Worm (Caenorhabditis elegans): Measurements from ENCODE around the gene K09C8.2.

Gene K09C8.2

DNA sequence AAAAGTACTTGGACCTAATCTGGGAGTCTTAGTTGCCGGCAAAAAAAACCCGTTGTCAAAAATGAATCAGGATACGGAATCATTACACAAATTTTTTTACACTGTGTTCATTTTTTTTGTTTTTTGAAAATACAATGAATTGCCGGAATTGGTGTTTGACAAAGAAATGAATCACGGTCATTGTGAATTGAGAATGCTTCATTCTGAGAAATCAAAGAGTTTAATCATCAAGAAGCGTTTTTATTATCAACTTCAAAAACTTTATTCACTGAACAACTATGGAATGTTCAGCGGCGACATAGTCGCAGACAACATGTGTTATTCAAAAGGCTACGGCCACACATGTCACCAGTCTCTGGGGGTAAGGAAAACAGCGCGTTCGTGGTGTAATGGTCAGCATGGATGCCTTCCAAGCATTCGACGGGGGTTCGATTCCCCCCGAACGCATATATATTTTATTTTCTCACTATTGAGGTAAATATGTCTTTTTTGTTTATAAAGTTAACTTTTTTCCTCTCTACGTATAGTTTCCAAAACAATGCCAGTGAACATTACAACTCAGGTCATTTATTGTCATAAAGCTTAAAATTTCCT is 4.3 kb downstream of the K09C8.2 start, which contains the start of gene nas-10 (continued):
- peak; percentile 63; the same call in 1 of the 2 replicates for TF ChIP-seq zfp-3 (GFP tag; conservative IDR thresholded peaks at IDR 0.05)
- TF ChIP-seq ctbp-1 (GFP tag; IDR thresholded peaks at IDR 0.05) = peak; percentile 90
- no peak for TF ChIP-seq ama-1 (optimal IDR thresholded peaks at IDR 0.05)
- peak; percentile 58 for TF ChIP-seq rbr-2 (tag; optimal IDR thresholded peaks at IDR 0.05)
- peak; percentile 82 for TF ChIP-seq dmd-8 (GFP tag; IDR thresholded peaks at IDR 0.05)
- TF ChIP-seq zag-1 (tag; optimal IDR thresholded peaks at IDR 0.05) = no peak
- TF ChIP-seq mxl-2 (GFP tag; conservative IDR thresholded peaks at IDR 0.05) = 0 out of 2 replicates have a peak, but pooled peaks have one; percentile 13
- no peak for TF ChIP-seq ceh-82 (tag; optimal IDR thresholded peaks at IDR 0.05)
- 0 out of 2 replicates have a peak, but pooled peaks have one; percentile 18 for TF ChIP-seq daf-8 (GFP tag; IDR thresholded peaks at IDR 0.05)
- TF ChIP-seq unc-130 (GFP tag; optimal IDR thresholded peaks at IDR 0.05) = peak; percentile 23
- peak; percentile 71 for TF ChIP-seq spr-1 (tag; optimal IDR thresholded peaks at IDR 0.05)
- peak; percentile 79 for TF ChIP-seq mes-2 (tag; optimal IDR thresholded peaks at IDR 0.05; ENCODE audit: poor library complexity, severe bottlenecking)
- peak; percentile 76 for TF ChIP-seq dmd-6 (GFP tag; IDR thresholded peaks at IDR 0.05)
- no peak for TF ChIP-seq nhr-237 (tag; optimal IDR thresholded peaks at IDR 0.05)
- no peak for TF ChIP-seq mdt-29 (GFP tag; IDR thresholded peaks at IDR 0.05)
- peak; percentile 81; the same call in 1 of the 2 replicates for TF ChIP-seq F44E2.7 (GFP tag; IDR thresholded peaks at IDR 0.05)
- TF ChIP-seq tra-1 (GFP tag; IDR thresholded peaks at IDR 0.05) = peak; percentile 90
- TF ChIP-seq daf-19 (GFP tag; conservative IDR thresholded peaks at IDR 0.05) = peak; percentile 85
- peak; percentile 5 to 60 for TF ChIP-seq hif-1 (tag; optimal IDR thresholded peaks at IDR 0.05)
- peak; percentile 96 for TF ChIP-seq hmg-1.1 (GFP tag; IDR thresholded peaks at IDR 0.05)
- peak; percentile 79 for TF ChIP-seq nhr-111 (GFP tag; optimal IDR thresholded peaks at IDR 0.05)
- TF ChIP-seq spr-3 (GFP tag; optimal IDR thresholded peaks at IDR 0.05) = peak; percentile 75
- no peak for TF ChIP-seq daf-12 (tag; optimal IDR thresholded peaks at IDR 0.05)
- peak in 1 of 2 experiments; percentile 21 for TF ChIP-seq unc-62 (GFP tag; optimal IDR thresholded peaks at IDR 0.05 in 1 of 2)
- TF ChIP-seq unc-62 (tag; optimal IDR thresholded peaks at IDR 0.05) = no peak
- TF ChIP-seq madf-5 (GFP tag; IDR thresholded peaks at IDR 0.05) = peak; percentile 34 to 87; a peak in 2 of 4 replicates
- peak; percentile 63 for TF ChIP-seq Y5F2A.4 (GFP tag; optimal IDR thresholded peaks at IDR 0.05)
- TF ChIP-seq dmd-9 (GFP tag; IDR thresholded peaks at IDR 0.05) = peak; percentile 61; the same call in 1 of the 2 replicates
- TF ChIP-seq gei-8 (GFP tag; optimal IDR thresholded peaks at IDR 0.05) = peak; percentile 21
- TF ChIP-seq nhr-48 (tag; optimal IDR thresholded peaks at IDR 0.05) = peak; percentile 70
- TF ChIP-seq aha-1 (tag) = peak; percentile 94
- TF ChIP-seq duxl-1 (tag; optimal IDR thresholded peaks at IDR 0.05; ENCODE audit: poor library complexity) = peak; percentile 74
- TF ChIP-seq set-16 (GFP tag; IDR thresholded peaks at IDR 0.05) = no peak
- TF ChIP-seq F49E8.2 (tag; optimal IDR thresholded peaks at IDR 0.05; ENCODE audit: borderline replicate concordance) = peak; percentile 20
- TF ChIP-seq fos-1 (tag; optimal IDR thresholded peaks at IDR 0.05) = no peak
- TF ChIP-seq Y48G9A.11 (GFP tag; IDR thresholded peaks at IDR 0.05) = peak; percentile 69; the same call in 1 of the 2 replicates
- peak; percentile 68 for TF ChIP-seq hlh-11 (tag; optimal IDR thresholded peaks at IDR 0.05)
- 0 out of 2 replicates have a peak, but pooled peaks have one; percentile 47 for TF ChIP-seq lin-29 (GFP tag; IDR thresholded peaks at IDR 0.05)
- TF ChIP-seq lin-13 (GFP tag; optimal IDR thresholded peaks at IDR 0.05) = peak; percentile 49
- peak; percentile 73; the same call in 1 of the 2 replicates for TF ChIP-seq ceh-44 (GFP tag; IDR thresholded peaks at IDR 0.05)
- peak; percentile 91 for TF ChIP-seq lim-7 (GFP tag; IDR thresholded peaks at IDR 0.05)
- no peak for TF ChIP-seq ceh-28 (tag; optimal IDR thresholded peaks at IDR 0.05)
- peak; percentile 43 for TF ChIP-seq F10B5.3 (tag; optimal IDR thresholded peaks at IDR 0.05)
- peak; percentile 44 for TF ChIP-seq hlh-30 (tag; optimal IDR thresholded peaks at IDR 0.05; ENCODE audit: insufficient read depth)
- TF ChIP-seq lin-1 (GFP tag; IDR thresholded peaks at IDR 0.05) = peak; percentile 94
- no peak for TF ChIP-seq cey-2 (tag; optimal IDR thresholded peaks at IDR 0.05; ENCODE audit: borderline replicate concordance, insufficient read depth)
- TF ChIP-seq nhr-11 (tag; optimal IDR thresholded peaks at IDR 0.05) = no peak
- TF ChIP-seq F37D6.2 (tag; optimal IDR thresholded peaks at IDR 0.05) = peak; percentile 62
- peak; percentile 53 for TF ChIP-seq nhr-77 (tag; optimal IDR thresholded peaks at IDR 0.05)

Measured in whole organism, L4 larva.